Fruit fly (Drosophila melanogaster) whole organism, adult: ENCODE measurements around the gene rols.

Source experiments
- CG11617 ChIP-seq: fragments of 200-800 bp; sonication (Bioruptor generic); optimal IDR thresholded peaks from 2 replicates; lab custom pipeline; 2017; ENCODE audit warnings: mild to moderate bottlenecking, missing biosample characterization, missing genetic modification reagents, missing genetic modification characterization
- CG12768 ChIP-seq: fragments of 200-800 bp; sonication (Bioruptor generic); optimal IDR thresholded peaks from 2 replicates; lab custom pipeline; 2017; ENCODE audit warnings: missing biosample characterization, missing genetic modification characterization, mild to moderate bottlenecking, moderate library complexity, missing genetic modification reagents
- CG5204 ChIP-seq: fragments of 200-800 bp; sonication (Bioruptor generic); optimal IDR thresholded peaks from 2 replicates; lab custom pipeline; 2016; ENCODE audit warnings: missing biosample characterization, missing genetic modification characterization
- CG7045 ChIP-seq: fragments of 200-800 bp; sonication (Bioruptor generic); optimal IDR thresholded peaks from 2 replicates; lab custom pipeline; 2017; ENCODE audit warnings: missing biosample characterization, mild to moderate bottlenecking, missing genetic modification characterization
- Mnt ChIP-seq: fragments of 200-800 bp; sonication (Bioruptor generic); optimal IDR thresholded peaks from 2 replicates; lab custom pipeline; 2016; ENCODE audit warnings: missing biosample characterization, mild to moderate bottlenecking, missing genetic modification characterization
- kay ChIP-seq: fragments of 200-800 bp; sonication (Bioruptor generic); peaks from one replicate; lab custom pipeline; 2016; ENCODE audit warnings: missing biosample characterization, missing genetic modification characterization, borderline replicate concordance
- ovo ChIP-seq: fragments of 200-800 bp; sonication (Bioruptor generic); optimal IDR thresholded peaks from 2 replicates; lab custom pipeline; 2016; ENCODE audit warnings: missing biosample characterization, missing genetic modification characterization
- pad ChIP-seq: fragments of 200-800 bp; sonication (Bioruptor generic); optimal IDR thresholded peaks from 3 replicates; lab custom pipeline; 2017; ENCODE audit warnings: missing biosample characterization, missing genetic modification characterization, mild to moderate bottlenecking, moderate library complexity, missing genetic modification reagents
- tj ChIP-seq: fragments of 200-800 bp; sonication (Bioruptor generic); optimal IDR thresholded peaks from 3 replicates; lab custom pipeline; 2017; ENCODE audit warnings: missing biosample characterization, mild to moderate bottlenecking, missing genetic modification characterization, moderate library complexity

DNA sequence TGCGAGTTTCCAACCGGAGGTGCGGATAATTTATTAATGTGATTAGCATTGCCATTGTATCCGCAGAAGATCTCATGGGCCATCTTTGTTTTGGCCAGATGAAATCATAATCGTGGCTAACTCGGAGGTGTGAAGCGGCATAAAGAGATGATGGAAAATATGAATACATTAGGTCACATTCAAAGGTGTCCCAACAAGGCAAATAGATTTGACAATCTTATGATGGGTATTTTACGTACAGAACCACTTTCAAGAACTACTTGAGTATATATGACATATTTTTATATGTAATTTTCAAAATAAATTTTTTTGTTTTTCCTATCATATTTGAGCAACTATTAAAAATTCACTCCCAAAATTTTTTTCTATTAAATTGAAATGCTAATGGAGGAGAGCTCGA, 23.7 kb upstream of the rols start, which contains the start of gene CG17154:
- TF ChIP-seq CG12768 (GFP tag; lab: Kevin White, UChicago) (no peak), tj (GFP tag; lab: Kevin White, UChicago) (no peak), CG7045 (no peak), CG11617 (GFP tag; lab: Kevin White, UChicago) (no peak), ovo (GFP tag; lab: Kevin White, UChicago) (no peak), pad (no peak), Mnt (GFP tag; lab: Kevin White, UChicago) (no peak), CG5204 (GFP tag; lab: Kevin White, UChicago) (no peak), kay (GFP tag; lab: Kevin White, UChicago) (peak; percentile 37)
